Worm (Caenorhabditis elegans) whole organism, L1 larva: ENCODE results near the gene C06B3.6.

Source experiments
- blmp-1 ChIP-seq: fragments of 150-350 bp; optimal IDR thresholded peaks from 2 replicates; lab custom pipeline; 2014; ENCODE audit warnings: missing biosample characterization, missing genetic modification characterization
- nhr-237 ChIP-seq: fragments of 150-350 bp; optimal IDR thresholded peaks from 2 replicates; lab custom pipeline; 2014; ENCODE audit warnings: missing biosample characterization, missing genetic modification characterization
- sup-37 ChIP-seq: fragments of 200-800 bp; sonication (Bioruptor generic); optimal IDR thresholded peaks from 2 replicates; lab custom pipeline; 2018; ENCODE audit warnings: mild to moderate bottlenecking, missing genetic modification characterization, missing compliant biosample characterization
- tlp-1 ChIP-seq: fragments of 150-350 bp; optimal IDR thresholded peaks from 2 replicates; lab custom pipeline; 2014; ENCODE audit warnings: missing biosample characterization, missing genetic modification characterization
- zip-4 ChIP-seq: fragments of 200-800 bp; sonication (Bioruptor generic); optimal IDR thresholded peaks from 2 replicates; lab custom pipeline; 2018; ENCODE audit warnings: mild to moderate bottlenecking, missing genetic modification characterization, moderate library complexity, missing compliant biosample characterization

DNA sequence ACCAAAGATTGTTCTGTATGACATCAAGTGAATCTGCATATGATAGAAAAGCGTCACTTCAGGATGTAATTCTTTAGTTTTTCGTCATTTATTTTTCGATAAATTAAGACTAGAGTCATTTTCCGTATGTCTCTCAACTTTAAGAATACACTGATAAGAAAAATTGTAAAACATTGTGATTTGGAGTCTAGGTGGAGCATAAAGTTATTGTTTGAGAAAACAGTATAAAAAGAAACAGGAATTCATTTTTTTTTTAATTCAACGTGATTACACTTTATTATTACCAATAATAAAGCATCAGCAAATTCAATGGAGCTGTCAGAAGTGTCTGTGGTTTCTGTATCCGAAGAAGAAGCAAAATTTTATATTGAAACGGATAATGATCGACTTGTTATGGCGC, 40.2 kb upstream of the C06B3.6 start, which contains the start of gene R10D12.6:
- TF ChIP-seq blmp-1 (tag; lab: Kevin White, UChicago) (no peak), tlp-1 (tag; lab: Kevin White, UChicago) (no peak), sup-37 (GFP tag; lab: Kevin White, UChicago) (no peak), nhr-237 (no peak), zip-4 (no peak)
